Worm (Caenorhabditis elegans) whole organism, young adult: Measurements from ENCODE around the gene D2096.7.

Experiments
- F57A8.1 ChIP-seq: fragments of 200-800 bp; sonication (Bioruptor generic); optimal IDR thresholded peaks from 2 replicates; lab custom pipeline; 2018; ENCODE audit warnings: mild to moderate bottlenecking, missing genetic modification characterization, moderate library complexity, missing compliant biosample characterization
- Y53G8AR.9 ChIP-seq: fragments of 200-800 bp; sonication (Bioruptor generic); conservative IDR thresholded peaks from 2 replicates; pipeline ENCODE4 v1.3.6; 2022; ENCODE audit warnings: missing genetic modification reagents, missing genetic modification characterization, missing compliant biosample characterization
- ama-1 ChIP-seq, 3 experiments: fragments of 150-350 bp in 1 of 3; sonication (generic microtip) in 2 of 3; optimal IDR thresholded peaks; 2 replicates each; lab custom pipeline; 2014 to 2018; ENCODE audit warnings: missing biosample characterization in 2 of 3, missing genetic modification characterization in 2 of 3, missing genetic modification reagents in 2 of 3
- aptf-3 ChIP-seq: fragments of 200-800 bp; sonication (Bioruptor generic); IDR thresholded peaks from 2 replicates; pipeline ENCODE4 v1.3.6; 2022; ENCODE audit warnings: missing genetic modification characterization, missing compliant biosample characterization
- dpl-1 ChIP-seq: fragments of 150-350 bp; optimal IDR thresholded peaks from 2 replicates; lab custom pipeline; 2014; ENCODE audit warnings: missing biosample characterization, missing genetic modification reagents, missing genetic modification characterization
- him-1 ChIP-seq: sonication (generic microtip); optimal IDR thresholded peaks from 2 replicates; lab custom pipeline; 2016; ENCODE audit warnings: missing genotype, missing genetic modification reagents, missing genetic modification characterization, missing compliant biosample characterization
- hlh-12 ChIP-seq: sonication (generic microtip); optimal IDR thresholded peaks from 2 replicates; lab custom pipeline; 2016; ENCODE audit warnings: missing genetic modification characterization, missing compliant biosample characterization
- mes-4 ChIP-seq: sonication (generic microtip); optimal IDR thresholded peaks from 2 replicates; lab custom pipeline; 2016; ENCODE audit warnings: missing genotype, missing genetic modification characterization, missing compliant biosample characterization
- nfya-1 ChIP-seq: sonication (generic microtip); optimal IDR thresholded peaks from 2 replicates; lab custom pipeline; 2017; ENCODE audit warnings: antibody characterized with exemption, missing compliant biosample characterization, missing genetic modification characterization, borderline replicate concordance; ENCODE audit not compliant: insufficient read depth
- pbrm-1 ChIP-seq: fragments of 200-800 bp; sonication (Bioruptor generic); IDR thresholded peaks from 2 replicates; pipeline ENCODE4 v1.3.6; 2022; ENCODE audit warnings: missing genetic modification reagents, missing genetic modification characterization, missing compliant biosample characterization
- pha-4 ChIP-seq: fragments of 150-350 bp; sonication (generic microtip); optimal IDR thresholded peaks from 2 replicates; lab custom pipeline; 2014; ENCODE audit warnings: missing biosample characterization, missing genetic modification reagents, missing genetic modification characterization
- ztf-28 ChIP-seq: fragments of 200-800 bp; sonication (Bioruptor generic); IDR thresholded peaks from 2 replicates; pipeline ENCODE4 v1.3.6; 2022; ENCODE audit warnings: missing genetic modification reagents, missing genetic modification characterization, missing compliant biosample characterization

- TF ChIP-seq pha-4 (tag; lab: Kevin White, UChicago), result no peak
- no peak for TF ChIP-seq pbrm-1 (GFP tag; lab: Robert Waterston, UW)
- TF ChIP-seq hlh-12 (tag; lab: Kevin White, UChicago), result no peak
- no peak for TF ChIP-seq dpl-1 (GFP tag; lab: Kevin White, UChicago)
- TF ChIP-seq him-1 (tag; lab: Kevin White, UChicago), result no peak
- no peak for TF ChIP-seq mes-4 (tag; lab: Kevin White, UChicago)
- no peak for TF ChIP-seq nfya-1
- TF ChIP-seq ama-1 (optimal IDR thresholded peaks at IDR 0.05; lab: Kevin White, UChicago), result no peak
- no peak for TF ChIP-seq ama-1 (GFP tag; optimal IDR thresholded peaks at IDR 0.05; lab: Kevin White, UChicago)
- no peak for TF ChIP-seq F57A8.1 (GFP tag; lab: Kevin White, UChicago)
- TF ChIP-seq ztf-28, result no peak
- TF ChIP-seq aptf-3 (GFP tag; lab: Robert Waterston, UW), result no peak
- no peak for TF ChIP-seq Y53G8AR.9 (GFP tag; lab: Robert Waterston, UW)
These were observed 2.3 kb upstream of the D2096.7 start, which contains the start of gene praf-3 for ce11 chrIV:8379683-8380082.
